Fruit fly (Drosophila melanogaster) whole organism, embryonic: ENCODE data around the gene CG6163.

Experiments
- Atf-2 ChIP-seq: fragments of 200-800 bp; sonication (Bioruptor generic); optimal IDR thresholded peaks from 2 replicates; lab custom pipeline; 2016; ENCODE audit warnings: missing biosample characterization, missing genetic modification characterization
- CG10321 ChIP-seq: fragments of 200-800 bp; sonication (Bioruptor generic); IDR thresholded peaks from 2 replicates; pipeline ENCODE4 v1.3.6; 2022; ENCODE audit warnings: missing biosample characterization, missing genetic modification characterization
- CG10543 ChIP-seq: fragments of 200-800 bp; sonication (Bioruptor generic); optimal IDR thresholded peaks from 3 replicates; lab custom pipeline; 2017; ENCODE audit warnings: missing biosample characterization, mild to moderate bottlenecking, missing genetic modification characterization, moderate library complexity
- CG11085 ChIP-seq: fragments of 200-800 bp; sonication (Bioruptor generic); IDR thresholded peaks from 2 replicates; pipeline ENCODE4 v1.3.6; 2022; ENCODE audit warnings: missing biosample characterization, missing genetic modification characterization
- CG11696 ChIP-seq: fragments of 200-800 bp; sonication (Bioruptor generic); IDR thresholded peaks from 2 replicates; pipeline ENCODE4 v1.3.6; 2022; ENCODE audit warnings: missing biosample characterization, missing genetic modification characterization
- CG12219 ChIP-seq: fragments of 200-800 bp; sonication (Bioruptor generic); optimal IDR thresholded peaks from 3 replicates; lab custom pipeline; 2018; ENCODE audit warnings: missing biosample characterization, mild to moderate bottlenecking, missing genetic modification characterization
- CG12942 ChIP-seq: fragments of 200-800 bp; sonication (Bioruptor generic); optimal IDR thresholded peaks from 3 replicates; lab custom pipeline; 2016; ENCODE audit warnings: missing biosample characterization, missing genetic modification characterization
- CG17361 ChIP-seq: fragments of 200-800 bp; sonication (Bioruptor generic); IDR thresholded peaks from 3 replicates; pipeline ENCODE4 v1.3.6; 2022; ENCODE audit warnings: missing biosample characterization, missing genetic modification characterization
- CG32532 ChIP-seq: fragments of 200-800 bp; sonication (Bioruptor generic); IDR thresholded peaks from 2 replicates; pipeline ENCODE4 v1.3.6; 2022; ENCODE audit warnings: missing biosample characterization, missing genetic modification characterization
- CG3281 ChIP-seq: fragments of 200-800 bp; sonication (Bioruptor generic); optimal IDR thresholded peaks from 3 replicates; lab custom pipeline; 2017; ENCODE audit warnings: missing biosample characterization, mild to moderate bottlenecking, missing genetic modification characterization
- CG34376 ChIP-seq: fragments of 200-800 bp; sonication (Bioruptor generic); optimal IDR thresholded peaks from 2 replicates; lab custom pipeline; 2018; ENCODE audit warnings: missing biosample characterization, mild to moderate bottlenecking, missing genetic modification characterization
- CG5180 ChIP-seq: fragments of 200-800 bp; sonication (Bioruptor generic); optimal IDR thresholded peaks from 3 replicates; lab custom pipeline; 2017; ENCODE audit warnings: missing biosample characterization, missing genetic modification characterization, mild to moderate bottlenecking, moderate library complexity, missing genetic modification reagents
- CG6791 ChIP-seq: fragments of 200-800 bp; sonication (Bioruptor generic); IDR thresholded peaks from 3 replicates; pipeline ENCODE4 v1.3.6; 2022; ENCODE audit warnings: missing biosample characterization, missing genetic modification characterization; ENCODE audit not compliant: partially characterized antibody
- CG7987 ChIP-seq: fragments of 200-800 bp; sonication (Bioruptor generic); optimal IDR thresholded peaks from 2 replicates; lab custom pipeline; 2018; ENCODE audit warnings: missing biosample characterization, mild to moderate bottlenecking, missing genetic modification characterization, moderate library complexity
- Camta ChIP-seq: fragments of 200-800 bp; sonication (Bioruptor generic); optimal IDR thresholded peaks from 2 replicates; lab custom pipeline; 2016; ENCODE audit warnings: missing biosample characterization, missing genetic modification characterization
- Eip74EF ChIP-seq, 2 experiments: fragments of 200-800 bp in 1 of 2; fragments of >200 bp in 1 of 2; sonication (Bioruptor generic) in 1 of 2; optimal IDR thresholded peaks; 2 replicates each; lab custom pipeline; 2017 to 2019; ENCODE audit warnings: missing biosample characterization in 2 of 2, missing genetic modification characterization in 2 of 2, mild to moderate bottlenecking in 1 of 2, moderate library complexity in 1 of 2
- Gsc ChIP-seq: fragments of 200-800 bp; sonication (Bioruptor generic); IDR thresholded peaks from 2 replicates; pipeline ENCODE4 v1.3.6; 2022; ENCODE audit warnings: missing biosample characterization, missing genetic modification characterization
- H15 ChIP-seq: fragments of 200-800 bp; sonication (Bioruptor generic); IDR thresholded peaks from 3 replicates; pipeline ENCODE4 v1.3.6; 2022; ENCODE audit warnings: missing biosample characterization, missing genetic modification characterization
- H2.0 ChIP-seq: fragments of 200-800 bp; sonication (Bioruptor generic); IDR thresholded peaks from 2 replicates; pipeline ENCODE4 v1.3.6; 2022; ENCODE audit warnings: missing biosample characterization, missing genetic modification characterization
- HLH3B ChIP-seq: fragments of 200-800 bp; sonication (Bioruptor generic); IDR thresholded peaks from 2 replicates; pipeline ENCODE4 v1.3.6; 2022; ENCODE audit warnings: missing biosample characterization, missing genetic modification characterization
- HLH4C ChIP-seq: fragments of 200-800 bp; sonication (Bioruptor generic); IDR thresholded peaks from 3 replicates; pipeline ENCODE4 v1.3.6; 2022; ENCODE audit warnings: missing biosample characterization, missing genetic modification characterization; ENCODE audit not compliant: partially characterized antibody
- Hr78 ChIP-seq, 2 experiments: fragments of 200-800 bp in 1 of 2; fragments of >200 bp in 1 of 2; sonication (Bioruptor generic) in 1 of 2; optimal IDR thresholded peaks; 2 replicates each; lab custom pipeline; 2017 to 2019; ENCODE audit warnings: missing biosample characterization in 2 of 2, missing genetic modification characterization in 2 of 2, mild to moderate bottlenecking in 1 of 2, moderate library complexity in 1 of 2
- Mad ChIP-seq: fragments of 200-800 bp; sonication (Bioruptor generic); optimal IDR thresholded peaks from 2 replicates; lab custom pipeline; 2016; ENCODE audit warnings: missing biosample characterization, missing genetic modification characterization
- Nf-YA ChIP-seq: fragments of 200-800 bp; sonication (Bioruptor generic); IDR thresholded peaks from 2 replicates; pipeline ENCODE4 v1.3.6; 2022; ENCODE audit warnings: missing biosample characterization, missing genetic modification characterization
- Opbp ChIP-seq: fragments of 200-800 bp; sonication (Bioruptor generic); IDR thresholded peaks from 3 replicates; pipeline ENCODE4 v1.3.6; 2022; ENCODE audit warnings: missing biosample characterization, missing genetic modification characterization; ENCODE audit not compliant: partially characterized antibody
- Rfx ChIP-seq: fragments of 200-800 bp; sonication (Bioruptor generic); IDR thresholded peaks from 2 replicates; pipeline ENCODE4 v1.3.6; 2022; ENCODE audit warnings: missing biosample characterization, missing genetic modification characterization
- Stat92E ChIP-seq, 3 experiments: fragments of >200 bp in 2 of 3; fragments of 200-800 bp in 1 of 3; sonication (Bioruptor generic) in 1 of 3; optimal IDR thresholded peaks; 2 replicates each; lab custom pipeline; 2017 to 2019; ENCODE audit warnings: missing biosample characterization in 3 of 3, missing genetic modification characterization in 3 of 3, mild to moderate bottlenecking in 1 of 3, moderate library complexity in 1 of 3
- Xbp1 ChIP-seq: fragments of 200-800 bp; sonication (Bioruptor generic); optimal IDR thresholded peaks from 3 replicates; lab custom pipeline; 2016; ENCODE audit warnings: missing biosample characterization, mild to moderate bottlenecking, missing genetic modification characterization
- abd-A ChIP-seq: fragments of 200-800 bp; sonication (Bioruptor generic); optimal IDR thresholded peaks from 3 replicates; lab custom pipeline; 2019; ENCODE audit warnings: missing biosample characterization, mild to moderate bottlenecking, missing genetic modification characterization, moderate library complexity
- ap ChIP-seq: fragments of 200-800 bp; sonication (Bioruptor generic); IDR thresholded peaks from 2 replicates; pipeline ENCODE4 v1.3.6; 2022; ENCODE audit warnings: missing biosample characterization, missing genetic modification characterization
- bab2 ChIP-seq: fragments of 200-800 bp; sonication (Bioruptor generic); optimal IDR thresholded peaks from 2 replicates; lab custom pipeline; 2016; ENCODE audit warnings: missing biosample characterization, missing genetic modification characterization
- chm ChIP-seq: fragments of 200-800 bp; sonication (Bioruptor generic); IDR thresholded peaks from 2 replicates; pipeline ENCODE4 v1.3.6; 2022; ENCODE audit warnings: missing biosample characterization, missing genetic modification characterization
- ci ChIP-seq: fragments of 200-800 bp; sonication (Bioruptor generic); IDR thresholded peaks from 3 replicates; pipeline ENCODE4 v1.3.6; 2022; ENCODE audit warnings: missing biosample characterization, missing genetic modification characterization
- crol ChIP-seq: fragments of 200-800 bp; sonication (Bioruptor generic); IDR thresholded peaks from 2 replicates; pipeline ENCODE4 v1.3.6; 2022; ENCODE audit warnings: missing biosample characterization, missing genetic modification characterization
- fd102C ChIP-seq: fragments of 200-800 bp; sonication (Bioruptor generic); optimal IDR thresholded peaks from 2 replicates; lab custom pipeline; 2018; ENCODE audit warnings: missing biosample characterization, mild to moderate bottlenecking, missing genetic modification characterization, moderate library complexity
- grn ChIP-seq: fragments of 200-800 bp; sonication (Bioruptor generic); optimal IDR thresholded peaks from 3 replicates; lab custom pipeline; 2017; ENCODE audit warnings: missing biosample characterization, missing genetic modification characterization
- hkb ChIP-seq, 2 experiments: fragments of 200-800 bp in 1 of 2; fragments of >200 bp in 1 of 2; sonication (Bioruptor generic) in 1 of 2; IDR thresholded peaks in 1 of 2; optimal IDR thresholded peaks in 1 of 2; 2 replicates each; pipeline versions ENCODE4 v1.3.6 to Lab custom; 2017 to 2022; ENCODE audit warnings: missing biosample characterization in 1 of 2, missing genetic modification characterization in 1 of 2
- ind ChIP-seq: fragments of 200-800 bp; sonication (Bioruptor generic); optimal IDR thresholded peaks from 3 replicates; lab custom pipeline; 2016; ENCODE audit warnings: missing biosample characterization, missing genetic modification characterization
- inv ChIP-seq: fragments of 200-800 bp; sonication (Bioruptor generic); IDR thresholded peaks from 2 replicates; pipeline ENCODE4 v1.3.6; 2022; ENCODE audit warnings: missing biosample characterization, missing genetic modification characterization; ENCODE audit not compliant: partially characterized antibody
- ken ChIP-seq: fragments of 200-800 bp; sonication (Bioruptor generic); IDR thresholded peaks from 3 replicates; pipeline ENCODE4 v1.3.6; 2022; ENCODE audit warnings: missing biosample characterization, missing genetic modification characterization
- lab ChIP-seq: fragments of 200-800 bp; sonication (Bioruptor generic); optimal IDR thresholded peaks from 3 replicates; lab custom pipeline; 2017; ENCODE audit warnings: missing biosample characterization, missing genetic modification characterization, mild to moderate bottlenecking, moderate library complexity, missing genetic modification reagents
- mld ChIP-seq: fragments of 200-800 bp; sonication (Bioruptor generic); IDR thresholded peaks from 3 replicates; pipeline ENCODE4 v1.3.6; 2022; ENCODE audit warnings: missing biosample characterization, missing genetic modification characterization; ENCODE audit not compliant: partially characterized antibody
- otp ChIP-seq: fragments of 200-800 bp; sonication (Bioruptor generic); IDR thresholded peaks from 3 replicates; pipeline ENCODE4, ENCODE4 v1.3.6; 2022; ENCODE audit warnings: missing biosample characterization, missing genetic modification characterization
- tx ChIP-seq: fragments of 200-800 bp; sonication (Bioruptor generic); optimal IDR thresholded peaks from 2 replicates; lab custom pipeline; 2016; ENCODE audit warnings: missing biosample characterization, missing genetic modification characterization
- unpg ChIP-seq: fragments of 200-800 bp; sonication (Bioruptor generic); optimal IDR thresholded peaks from 3 replicates; lab custom pipeline; 2018; ENCODE audit warnings: missing biosample characterization, mild to moderate bottlenecking, missing genetic modification characterization, moderate library complexity
- wor ChIP-seq: fragments of 200-800 bp; sonication (Bioruptor generic); IDR thresholded peaks from 2 replicates; pipeline ENCODE4 v1.3.6; 2022; ENCODE audit warnings: missing biosample characterization, missing genetic modification characterization
- zfh1 ChIP-seq: fragments of 200-800 bp; sonication (Bioruptor generic); IDR thresholded peaks from 3 replicates; pipeline ENCODE4 v1.3.6; 2022; ENCODE audit warnings: missing biosample characterization, missing genetic modification characterization

The CG6163 gene

dm6 chr3L:11364327-11364726, 358 bp downstream of the CG6163 start (continued):
- TF ChIP-seq Rfx (GFP tag; lab: Robert Waterston, UW) (0 out of 2 replicates have a peak, but pooled peaks have one; percentile 23), CG10543 (no peak), ken (GFP tag; lab: Robert Waterston, UW) (0 out of 3 replicates have a peak, but pooled peaks have one; percentile 50), bab2 (peak; percentile 36), hkb (optimal IDR thresholded peaks at IDR 0.05; lab: Kevin White, UChicago) (no peak), hkb (GFP tag; IDR thresholded peaks at IDR 0.05; lab: Robert Waterston, UW) (0 out of 2 replicates have a peak, but pooled peaks have one; percentile 37), CG17361 (0 out of 3 replicates have a peak, but pooled peaks have one; percentile 31), CG34376 (no peak), fd102C (no peak), HLH4C (GFP tag; lab: Robert Waterston, UW) (no peak), CG32532 (GFP tag; lab: Robert Waterston, UW) (peak; percentile 50; the same call in 1 of the 2 replicates)

dm6 chr3L:11359596-11359995, 5.1 kb downstream of the CG6163 start:
- TF ChIP-seq tx (GFP tag; lab: Kevin White, UChicago), result no peak
- no peak for TF ChIP-seq ap (GFP tag; lab: Robert Waterston, UW)
- TF ChIP-seq abd-A (tag; lab: Kevin White, UChicago), result peak; percentile 3
- no peak for TF ChIP-seq CG12219
- no peak for TF ChIP-seq chm (GFP tag; lab: Robert Waterston, UW)
- TF ChIP-seq Stat92E (GFP tag; optimal IDR thresholded peaks at IDR 0.05; lab: Kevin White, UChicago), result peak in 1 of 3 experiments; percentile 20
- no peak for TF ChIP-seq hkb (optimal IDR thresholded peaks at IDR 0.05; lab: Kevin White, UChicago)
- no peak for TF ChIP-seq hkb (GFP tag; IDR thresholded peaks at IDR 0.05; lab: Robert Waterston, UW)
- TF ChIP-seq grn, result no peak
- TF ChIP-seq Opbp (GFP tag; lab: Robert Waterston, UW), result no peak
- TF ChIP-seq ci, result no peak
- TF ChIP-seq CG3281, result no peak
- TF ChIP-seq Xbp1, result no peak
- peak; percentile 35; the same call in 1 of the 2 replicates for TF ChIP-seq CG11696 (GFP tag; lab: Robert Waterston, UW)
- TF ChIP-seq CG6791 (GFP tag; lab: Robert Waterston, UW), result 0 out of 3 replicates have a peak, but pooled peaks have one; percentile 32
- TF ChIP-seq HLH3B (GFP tag; lab: Robert Waterston, UW), result 0 out of 2 replicates have a peak, but pooled peaks have one; percentile 8
- TF ChIP-seq crol (GFP tag; lab: Robert Waterston, UW), result 0 out of 2 replicates have a peak, but pooled peaks have one; percentile 12
- peak; percentile 52; the same call in 1 of the 2 replicates for TF ChIP-seq CG32532 (GFP tag; lab: Robert Waterston, UW)
- TF ChIP-seq Eip74EF (GFP tag; optimal IDR thresholded peaks at IDR 0.05; lab: Kevin White, UChicago), result no peak
- TF ChIP-seq Hr78 (GFP tag; optimal IDR thresholded peaks at IDR 0.05; lab: Kevin White, UChicago), result no peak
- TF ChIP-seq CG7987 (GFP tag; lab: Kevin White, UChicago), result no peak
- TF ChIP-seq Nf-YA, result no peak
- TF ChIP-seq CG11085, result peak; percentile 22; the same call in 1 of the 2 replicates
- TF ChIP-seq otp (GFP tag; lab: Robert Waterston, UW), result 0 out of 3 replicates have a peak, but pooled peaks have one; percentile 12
- TF ChIP-seq ind, result no peak

dm6 chr3L:11358733-11359132, 6.0 kb downstream of the CG6163 start:
- TF ChIP-seq zfh1 (GFP tag; lab: Robert Waterston, UW) (peak; percentile 60; the same call in 2 of the 3 replicates), Camta (GFP tag; lab: Kevin White, UChicago) (no peak), lab (GFP tag; lab: Kevin White, UChicago) (peak; percentile 66), Gsc (GFP tag; lab: Robert Waterston, UW) (no peak), CG10321 (GFP tag; lab: Robert Waterston, UW) (no peak), Mad (GFP tag; lab: Kevin White, UChicago) (no peak), inv (no peak), unpg (GFP tag; lab: Kevin White, UChicago) (no peak), Atf-2 (GFP tag; lab: Kevin White, UChicago) (no peak), mld (GFP tag; lab: Robert Waterston, UW) (no peak), chm (GFP tag; lab: Robert Waterston, UW) (peak; percentile 66; the same call in 1 of the 2 replicates), CG12942 (peak; percentile 0), CG5180 (GFP tag; lab: Kevin White, UChicago) (peak; percentile 2), CG11696 (GFP tag; lab: Robert Waterston, UW) (peak; percentile 43; the same call in 1 of the 2 replicates), H2.0 (0 out of 2 replicates have a peak, but pooled peaks have one; percentile 9), wor (GFP tag; lab: Robert Waterston, UW) (no peak), H15 (GFP tag; lab: Robert Waterston, UW) (0 out of 3 replicates have a peak, but pooled peaks have one; percentile 27)
